Worm (Caenorhabditis elegans) whole organism, midembryonic: Measurements from ENCODE around the gene C05C9.3.

Experiments
- T22C8.4 ChIP-seq: fragments of 200-800 bp; sonication (Bioruptor generic); IDR thresholded peaks from 2 replicates; pipeline ENCODE4 v1.3.6; 2022; ENCODE audit warnings: missing genetic modification characterization, missing compliant biosample characterization
- cog-1 ChIP-seq: sonication (generic microtip); optimal IDR thresholded peaks from 2 replicates; lab custom pipeline; 2016; ENCODE audit warnings: missing genetic modification characterization, missing compliant biosample characterization
- ref-1 ChIP-seq: fragments of 200-800 bp; sonication (Bioruptor generic); conservative IDR thresholded peaks from 2 replicates; pipeline ENCODE4 v1.3.6; 2022; ENCODE audit warnings: missing genetic modification reagents, missing genetic modification characterization, missing compliant biosample characterization
- tab-1 ChIP-seq: fragments of 200-800 bp; sonication (Bioruptor generic); IDR thresholded peaks from 2 replicates; pipeline ENCODE4 v1.3.6; 2022; ENCODE audit warnings: missing genetic modification characterization, missing compliant biosample characterization

DNA sequence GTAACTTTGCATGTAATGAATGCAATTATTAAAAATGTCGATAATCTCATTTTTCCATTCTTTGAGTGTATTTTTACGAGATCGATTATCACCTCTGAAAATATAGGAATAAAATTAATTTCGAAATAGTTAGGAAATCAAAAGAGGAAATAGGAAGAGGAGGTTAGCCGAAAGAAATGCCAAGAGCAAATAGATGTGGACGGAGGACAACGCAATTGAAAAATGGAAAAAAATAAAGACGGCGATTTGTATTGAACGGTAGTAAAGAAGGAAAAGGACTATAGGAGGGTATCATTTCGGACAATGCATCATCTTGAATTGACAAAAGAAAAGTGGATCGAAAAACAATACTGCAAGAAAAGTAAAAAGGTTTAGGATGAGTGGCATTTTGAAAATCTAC lies 36.9 kb upstream of the C05C9.3 start, which contains the start of gene F13D2.1:
- TF ChIP-seq cog-1 (no peak), T22C8.4 (GFP tag; lab: Robert Waterston, UW) (no peak), tab-1 (no peak), ref-1 (no peak)
